Fruit fly (Drosophila melanogaster): Measurements from ENCODE around the gene CG15370.

Gene CG15370

DNA sequence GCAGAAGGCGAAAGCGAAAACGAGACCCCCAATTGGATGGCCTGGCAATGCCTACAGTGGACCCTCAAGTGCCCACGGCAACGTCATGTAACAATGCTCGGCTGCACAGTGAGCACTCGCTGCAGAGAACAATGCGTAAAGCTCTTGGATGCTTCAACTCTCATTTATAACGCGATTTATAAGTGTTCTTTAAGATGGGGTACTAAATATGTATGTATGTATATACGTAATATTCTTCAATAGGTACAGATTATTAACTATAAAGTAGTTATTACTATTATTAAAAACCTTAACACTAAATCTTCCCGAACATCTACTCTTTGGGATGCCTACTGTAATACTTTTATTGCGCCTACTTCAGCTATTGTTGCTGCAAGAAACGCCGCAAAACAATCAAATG lies 40.8 kb downstream of the CG15370 start:
- TF ChIP-seq Mnt (GFP tag; optimal IDR thresholded peaks at IDR 0.05), result no peak
- TF ChIP-seq Crg-1 (GFP tag; optimal IDR thresholded peaks at IDR 0.05), result no peak
- no peak for TF ChIP-seq pad (GFP tag; optimal IDR thresholded peaks at IDR 0.05)
- no peak for TF ChIP-seq CG1620 (GFP tag; optimal IDR thresholded peaks at IDR 0.05)
- TF ChIP-seq cic (GFP tag; optimal IDR thresholded peaks at IDR 0.05), result no peak

DNA sequence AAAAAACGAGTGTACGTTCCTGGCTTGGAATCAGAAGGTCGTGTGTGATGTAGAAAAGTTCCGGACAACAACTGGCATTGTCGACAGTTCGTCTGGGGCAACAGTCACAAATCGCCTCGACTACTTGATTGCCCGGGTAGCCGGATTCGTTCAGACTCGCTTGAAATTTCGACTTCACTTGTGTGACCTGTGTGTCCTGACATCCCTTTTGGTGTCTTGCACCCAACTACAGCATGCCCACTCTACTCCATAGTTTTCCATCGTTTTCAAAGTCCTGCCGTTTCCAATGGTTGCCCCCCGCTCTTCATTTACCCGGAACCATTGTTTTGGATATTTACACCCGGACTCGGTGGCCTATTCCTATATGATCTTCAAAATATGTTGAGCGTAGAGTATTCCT lies 42.4 kb downstream of the CG15370 start, which contains the start of gene Erk7:
Gene Erk7, minus strand, starts transcription at position 101 of the 400 bp plus-strand sequence.
- TF ChIP-seq CG12768 (GFP tag; optimal IDR thresholded peaks at IDR 0.05) (no peak), CG7101 (tag; optimal IDR thresholded peaks at IDR 0.05) (no peak), Hr96 (GFP tag; optimal IDR thresholded peaks at IDR 0.05) (no peak), Crg-1 (GFP tag; optimal IDR thresholded peaks at IDR 0.05) (no peak), CG1620 (GFP tag; optimal IDR thresholded peaks at IDR 0.05) (no peak), CG14711 (tag; optimal IDR thresholded peaks at IDR 0.05) (no peak), Mnt (GFP tag; optimal IDR thresholded peaks at IDR 0.05) (no peak), toe (GFP tag; optimal IDR thresholded peaks at IDR 0.05) (no peak), CG5204 (GFP tag; optimal IDR thresholded peaks at IDR 0.05) (no peak), CG11617 (GFP tag; optimal IDR thresholded peaks at IDR 0.05) (no peak), ovo (GFP tag; optimal IDR thresholded peaks at IDR 0.05) (no peak), tj (GFP tag; optimal IDR thresholded peaks at IDR 0.05) (no peak), Clk (GFP tag; optimal IDR thresholded peaks at IDR 0.05) (no peak), kay (GFP tag; ENCODE audit: borderline replicate concordance) (no peak), CG7045 (GFP tag; optimal IDR thresholded peaks at IDR 0.05) (no peak)

DNA sequence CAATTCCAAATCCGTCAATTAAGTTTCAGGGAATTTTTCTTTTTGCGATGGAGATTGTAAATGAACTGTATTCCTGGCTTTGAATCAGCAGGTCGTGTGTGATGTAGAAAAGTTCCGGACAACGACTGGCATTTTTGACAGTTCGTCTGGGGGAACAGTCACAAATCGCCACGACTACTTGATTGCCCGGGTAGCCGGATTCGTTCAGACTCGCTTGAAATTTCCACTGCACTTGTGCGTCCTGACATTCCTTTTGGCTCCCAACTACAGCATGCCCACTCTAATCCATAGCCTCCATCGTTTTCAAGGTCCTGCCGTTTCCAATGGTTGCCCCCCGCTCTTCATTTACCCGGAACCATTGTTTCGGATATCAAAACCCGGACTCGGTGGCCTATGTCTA lies 44.6 kb downstream of the CG15370 start, which contains the start of gene CG17440:
Gene CG17440, minus strand, starts transcription at position 101 of the 400 bp plus-strand sequence.
- TF ChIP-seq kay (GFP tag; ENCODE audit: borderline replicate concordance) (no peak), Mnt (GFP tag; optimal IDR thresholded peaks at IDR 0.05) (no peak)

DNA sequence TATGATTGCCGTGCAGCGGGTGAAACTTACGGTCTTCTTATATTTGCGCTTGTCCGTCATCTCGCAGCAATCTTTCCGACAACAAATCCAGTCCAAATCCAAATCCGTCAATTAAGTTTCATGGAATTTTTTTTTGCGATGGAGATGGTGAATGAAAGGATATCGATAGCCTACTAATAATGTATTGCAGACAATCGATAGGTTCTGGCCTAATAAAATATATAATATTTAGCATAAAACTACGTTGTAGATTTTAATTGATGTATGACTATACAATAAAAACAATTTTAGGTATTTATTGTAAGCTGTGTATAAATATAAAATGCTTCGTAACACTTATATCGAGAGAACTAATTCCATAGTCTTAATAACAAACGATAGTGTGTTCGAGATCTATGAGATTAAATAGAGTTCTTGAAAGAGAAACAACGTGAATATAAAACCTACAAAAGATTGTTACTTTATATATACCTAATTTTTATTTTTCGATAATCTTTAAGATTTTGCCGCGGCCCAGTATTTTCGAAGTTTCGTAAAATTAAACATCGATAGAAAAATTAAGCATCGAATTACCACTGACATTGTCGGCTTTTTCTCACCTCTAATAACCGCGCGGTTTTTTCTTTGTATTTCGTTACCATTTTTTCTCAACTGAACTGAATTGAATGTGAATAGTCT lies 47.7 kb downstream of the CG15370 start, which contains the start of the genes Cfp1 and Aladin:
Gene Cfp1, minus strand, starts transcription at position 131 of the 678 bp plus-strand sequence.
Gene Aladin, plus strand, starts transcription at position 584 of the 678 bp plus-strand sequence.
- TF ChIP-seq ovo (GFP tag; optimal IDR thresholded peaks at IDR 0.05) (no peak), CG12768 (GFP tag; optimal IDR thresholded peaks at IDR 0.05) (no peak), Hr96 (GFP tag; optimal IDR thresholded peaks at IDR 0.05) (no peak), Clk (GFP tag; optimal IDR thresholded peaks at IDR 0.05) (no peak), toe (GFP tag; optimal IDR thresholded peaks at IDR 0.05) (no peak), cnc (optimal IDR thresholded peaks at IDR 0.05) (no peak), CG11617 (GFP tag; optimal IDR thresholded peaks at IDR 0.05) (no peak), CG33017 (tag; optimal IDR thresholded peaks at IDR 0.05) (no peak), kay (GFP tag; ENCODE audit: borderline replicate concordance) (no peak), Mnt (GFP tag; optimal IDR thresholded peaks at IDR 0.05) (no peak), tj (GFP tag; optimal IDR thresholded peaks at IDR 0.05) (no peak), CG1620 (GFP tag; optimal IDR thresholded peaks at IDR 0.05) (no peak)

Data from whole organism, adult.